Fruit fly (Drosophila melanogaster) whole organism, wandering third instar larva: ENCODE data around the gene Oatp33Ea.

Experiments
- Abd-B ChIP-seq: fragments of >200 bp; optimal IDR thresholded peaks from 2 replicates; lab custom pipeline; 2017; ENCODE audit warnings: missing biosample characterization, missing genetic modification characterization
- CG32264 ChIP-seq: fragments of 200-800 bp; sonication (Bioruptor generic); optimal IDR thresholded peaks from 2 replicates; lab custom pipeline; 2016; ENCODE audit warnings: missing biosample characterization, missing genetic modification characterization
- CG9705 ChIP-seq: fragments of 200-800 bp; sonication (Bioruptor generic); optimal IDR thresholded peaks from 2 replicates; lab custom pipeline; 2018; ENCODE audit warnings: missing biosample characterization, mild to moderate bottlenecking, missing genetic modification characterization
- CrebA ChIP-seq: fragments of 200-800 bp; sonication (Bioruptor generic); optimal IDR thresholded peaks from 2 replicates; lab custom pipeline; 2016; ENCODE audit warnings: missing biosample characterization, mild to moderate bottlenecking, missing genetic modification characterization, borderline replicate concordance
- Dfd ChIP-seq: fragments of >200 bp; optimal IDR thresholded peaks from 2 replicates; lab custom pipeline; 2017; ENCODE audit warnings: missing biosample characterization, missing genetic modification characterization
- Dif ChIP-seq: fragments of 200-275, 200-300 bp; sonication (Bioruptor generic); optimal IDR thresholded peaks from 2 replicates; lab custom pipeline; 2018; ENCODE audit warnings: missing biosample characterization, missing genetic modification characterization; ENCODE audit not compliant: partially characterized antibody
- GATAd ChIP-seq: sonication (Bioruptor generic); optimal IDR thresholded peaks from 2 replicates; lab custom pipeline; 2016; ENCODE audit warnings: missing biosample characterization, missing genetic modification characterization
- HLH106 ChIP-seq: fragments of 200-800 bp; optimal IDR thresholded peaks from 3 replicates; lab custom pipeline; 2019; ENCODE audit warnings: missing biosample characterization, mild to moderate bottlenecking, missing genetic modification characterization, moderate library complexity
- Hnf4 ChIP-seq: fragments of 200-800 bp; sonication (Bioruptor generic); optimal IDR thresholded peaks from 2 replicates; lab custom pipeline; 2016; ENCODE audit warnings: missing biosample characterization, mild to moderate bottlenecking, missing genetic modification characterization
- Hr78 ChIP-seq: fragments of >200 bp; optimal IDR thresholded peaks from 2 replicates; lab custom pipeline; 2017; ENCODE audit warnings: missing biosample characterization, missing genetic modification characterization
- Hr83 ChIP-seq: fragments of 200-300 bp; sonication (Bioruptor generic); optimal IDR thresholded peaks from 2 replicates; lab custom pipeline; 2016; ENCODE audit warnings: missing biosample characterization, mild to moderate bottlenecking, missing genetic modification characterization, moderate library complexity; ENCODE audit not compliant: poor library complexity, severe bottlenecking
- Jra ChIP-seq: sonication (Bioruptor generic); optimal IDR thresholded peaks from 2 replicates; lab custom pipeline; 2016; ENCODE audit warnings: missing biosample characterization, missing genetic modification characterization
- Mio ChIP-seq: sonication (Bioruptor generic); optimal IDR thresholded peaks from 2 replicates; lab custom pipeline; 2016; ENCODE audit warnings: missing biosample characterization, missing genetic modification characterization
- Myc ChIP-seq: fragments of >200 bp; optimal IDR thresholded peaks from 2 replicates; lab custom pipeline; 2017
- N ChIP-seq: fragments of >200 bp; optimal IDR thresholded peaks from 2 replicates; lab custom pipeline; 2018; ENCODE audit warnings: missing biosample characterization, missing external identifiers, missing genetic modification characterization
- OdsH ChIP-seq: fragments of 200-800 bp; sonication (Bioruptor generic); optimal IDR thresholded peaks from 2 replicates; lab custom pipeline; 2016; ENCODE audit warnings: missing biosample characterization, mild to moderate bottlenecking, missing genetic modification characterization
- Rel ChIP-seq, 2 experiments: fragments of 200-800 bp; sonication (Bioruptor generic) in 1 of 2; optimal IDR thresholded peaks; 2 replicates in 1 of 2; 3 replicates in 1 of 2; lab custom pipeline; 2016 to 2019; ENCODE audit warnings: mild to moderate bottlenecking in 2 of 2, missing biosample characterization in 2 of 2, missing genetic modification characterization in 2 of 2, moderate library complexity in 1 of 2
- Sp1 ChIP-seq: fragments of 200-800 bp; sonication (Bioruptor generic); optimal IDR thresholded peaks from 3 replicates; lab custom pipeline; 2019; ENCODE audit warnings: missing biosample characterization, mild to moderate bottlenecking, missing genetic modification characterization, moderate library complexity
- Vsx2 ChIP-seq: fragments of 200-300, 225-300 bp; sonication (Bioruptor generic); optimal IDR thresholded peaks from 2 replicates; lab custom pipeline; 2018; ENCODE audit warnings: missing biosample characterization, missing genetic modification characterization; ENCODE audit not compliant: partially characterized antibody
- br ChIP-seq: fragments of 200-800 bp; sonication (Bioruptor generic); optimal IDR thresholded peaks from 2 replicates; lab custom pipeline; 2016; ENCODE audit warnings: missing biosample characterization, missing genetic modification characterization
- brk ChIP-seq: fragments of 200-800 bp; sonication (Bioruptor generic); optimal IDR thresholded peaks from 2 replicates; lab custom pipeline; 2016; ENCODE audit warnings: missing biosample characterization, mild to moderate bottlenecking, missing genetic modification characterization
- dl ChIP-seq, 2 experiments: fragments of 175-275, 200-275 bp in 1 of 2; fragments of 200-275 bp in 1 of 2; sonication (Bioruptor generic); optimal IDR thresholded peaks; lab custom pipeline; 2018; ENCODE audit warnings: mild to moderate bottlenecking in 2 of 2, missing biosample characterization in 2 of 2, missing genetic modification characterization in 2 of 2, moderate library complexity in 2 of 2; ENCODE audit not compliant: partially characterized antibody in 2 of 2, insufficient read depth in 1 of 2
- dmrt93B ChIP-seq: fragments of 200-800 bp; sonication (Bioruptor generic); optimal IDR thresholded peaks from 2 replicates; lab custom pipeline; 2018; ENCODE audit warnings: missing biosample characterization, mild to moderate bottlenecking, missing genetic modification characterization
- dsf ChIP-seq: sonication (Bioruptor generic); optimal IDR thresholded peaks from 2 replicates; lab custom pipeline; 2016; ENCODE audit warnings: missing biosample characterization, missing genetic modification characterization, borderline replicate concordance
- ey ChIP-seq: fragments of 200-800 bp; sonication (Bioruptor generic); optimal IDR thresholded peaks from 2 replicates; lab custom pipeline; 2016; ENCODE audit warnings: missing biosample characterization, missing genetic modification characterization
- foxo ChIP-seq, 2 experiments: fragments of 200-800 bp; sonication (Bioruptor generic); optimal IDR thresholded peaks; 2 replicates in 1 of 2; 3 replicates in 1 of 2; lab custom pipeline; 2016 to 2017; ENCODE audit warnings: missing biosample characterization in 2 of 2, missing genetic modification characterization in 2 of 2
- fru ChIP-seq: fragments of 200-800 bp; sonication (Bioruptor generic); optimal IDR thresholded peaks from 3 replicates; lab custom pipeline; 2016; ENCODE audit warnings: missing biosample characterization, mild to moderate bottlenecking, missing genetic modification characterization
- h ChIP-seq: fragments of 200-800 bp; sonication (Bioruptor generic); optimal IDR thresholded peaks from 3 replicates; lab custom pipeline; 2016; ENCODE audit warnings: missing biosample characterization, mild to moderate bottlenecking, missing genetic modification characterization
- jim ChIP-seq: fragments of 175-275, 200-325 bp; sonication (Bioruptor generic); optimal IDR thresholded peaks from 2 replicates; lab custom pipeline; 2016; ENCODE audit warnings: missing biosample characterization, mild to moderate bottlenecking, missing genetic modification characterization
- lola ChIP-seq: fragments of >200 bp; optimal IDR thresholded peaks from 2 replicates; lab custom pipeline; 2017; ENCODE audit warnings: missing biosample characterization, missing genetic modification characterization
- pan ChIP-seq: fragments of >200 bp; optimal IDR thresholded peaks from 2 replicates; lab custom pipeline; 2017
- psq ChIP-seq: fragments of 200-800 bp; sonication (Bioruptor generic); optimal IDR thresholded peaks from 3 replicates; lab custom pipeline; 2017; ENCODE audit warnings: missing biosample characterization, mild to moderate bottlenecking, missing genetic modification characterization, moderate library complexity
- rgr ChIP-seq: fragments of 200-800 bp; sonication (Bioruptor generic); optimal IDR thresholded peaks from 3 replicates; lab custom pipeline; 2016; ENCODE audit warnings: missing biosample characterization, mild to moderate bottlenecking, missing genetic modification characterization
- sage ChIP-seq: fragments of 200-800 bp; sonication (Bioruptor generic); optimal IDR thresholded peaks from 2 replicates; lab custom pipeline; 2016; ENCODE audit warnings: missing biosample characterization, mild to moderate bottlenecking, missing genetic modification characterization
- sv ChIP-seq: fragments of 200-800 bp; sonication (Bioruptor generic); optimal IDR thresholded peaks from 3 replicates; lab custom pipeline; 2016; ENCODE audit warnings: missing biosample characterization, missing genetic modification characterization
- tai ChIP-seq: sonication (Bioruptor generic); optimal IDR thresholded peaks from 2 replicates; lab custom pipeline; 2016; ENCODE audit warnings: missing biosample characterization, missing genetic modification characterization
- usp ChIP-seq: fragments of >200 bp; optimal IDR thresholded peaks from 2 replicates; lab custom pipeline; 2017; ENCODE audit warnings: missing biosample characterization, missing genetic modification characterization
- woc ChIP-seq: sonication (Bioruptor generic); optimal IDR thresholded peaks from 2 replicates; lab custom pipeline; 2016; ENCODE audit warnings: missing biosample characterization, mild to moderate bottlenecking, missing genetic modification characterization

The Oatp33Ea gene

DNA sequence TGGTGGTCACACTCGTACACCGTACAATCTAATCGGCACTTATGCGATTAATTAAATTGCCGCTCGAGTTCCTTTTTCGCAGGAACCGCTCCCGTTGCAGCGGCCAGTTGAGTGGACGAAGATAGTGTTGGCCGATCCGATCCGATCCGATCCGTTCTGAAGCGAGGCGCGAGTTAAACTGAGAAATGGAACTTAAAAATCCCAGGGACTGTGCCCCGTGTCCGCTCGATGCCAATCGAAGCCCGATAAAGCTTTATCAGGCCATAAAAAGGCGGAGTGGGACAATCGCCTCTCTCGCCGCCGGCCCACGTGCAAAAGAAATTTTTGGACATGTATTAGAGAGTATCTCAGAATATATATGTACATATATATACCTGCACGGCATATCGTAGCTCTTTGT, at the start of gene Oatp33Ea:
Oatp33Ea (minus strand) TSS at position 182 of the 400 bp plus-strand sequence.
- TF ChIP-seq HLH106 (tag; lab: Kevin White, UChicago), result no peak
- TF ChIP-seq h (GFP tag; lab: Kevin White, UChicago), result peak; percentile 5
- TF ChIP-seq CrebA (GFP tag; lab: Kevin White, UChicago), result peak; percentile 52
- no peak for TF ChIP-seq Rel (GFP tag; optimal IDR thresholded peaks at IDR 0.05; lab: Kevin White, UChicago)
- TF ChIP-seq Rel (tag; optimal IDR thresholded peaks at IDR 0.05; lab: Kevin White, UChicago), result peak; percentile 65

DNA sequence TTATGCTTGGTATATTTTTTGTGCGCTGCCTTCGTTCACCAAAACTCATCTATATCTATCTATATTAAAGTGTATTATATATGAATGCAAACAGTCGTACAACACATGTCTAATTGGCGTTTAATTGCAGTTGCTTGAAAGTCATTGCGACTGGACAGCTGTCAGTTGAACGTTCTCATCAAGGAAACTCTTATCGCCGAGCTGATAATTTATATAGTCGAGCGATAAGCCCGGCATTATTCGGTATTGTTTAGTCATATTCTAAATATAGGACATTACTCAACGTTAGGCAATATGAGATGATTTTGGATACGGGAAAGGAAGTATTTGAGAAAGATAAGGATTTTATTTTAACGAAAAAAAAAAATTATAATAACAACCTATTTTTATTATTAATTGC, 49.5 kb upstream of the Oatp33Ea start:
- no peak for TF ChIP-seq Mio (GFP tag; lab: Kevin White, UChicago)
- peak; percentile 43 for TF ChIP-seq CrebA (GFP tag; lab: Kevin White, UChicago)
- no peak for TF ChIP-seq Rel (GFP tag; optimal IDR thresholded peaks at IDR 0.05; lab: Kevin White, UChicago)
- TF ChIP-seq Rel (tag; optimal IDR thresholded peaks at IDR 0.05; lab: Kevin White, UChicago), result no peak

DNA sequence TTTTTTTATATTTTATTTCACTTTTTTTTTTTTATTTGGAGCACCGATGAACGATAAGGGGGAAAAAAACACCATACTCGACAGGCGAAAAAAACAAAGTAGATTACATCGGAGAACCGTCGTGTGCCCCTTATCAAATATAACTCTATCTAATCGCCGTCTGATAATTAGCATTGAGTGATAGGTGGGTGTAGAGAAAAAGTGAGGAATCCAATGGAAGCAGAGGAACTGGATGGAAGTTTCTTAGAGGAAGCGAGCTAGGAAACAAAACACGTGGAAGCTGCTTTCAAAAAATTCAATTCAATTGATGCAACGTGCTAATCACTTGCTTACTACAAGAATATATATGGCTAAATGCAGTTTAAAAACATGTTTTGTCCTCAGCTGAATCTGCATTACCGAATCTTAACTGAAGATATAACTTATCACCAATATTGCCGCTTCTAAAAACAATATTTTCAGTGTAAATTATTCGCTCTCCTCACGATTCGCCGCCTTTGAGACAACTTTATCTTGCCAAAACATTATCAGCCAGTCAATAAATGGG, 48.1 kb upstream of the Oatp33Ea start:
- TF ChIP-seq Vsx2 (GFP tag; lab: Kevin White, UChicago) (no peak), Dif (no peak), br (GFP tag; lab: Kevin White, UChicago) (peak; percentile 37), rgr (peak; percentile 50), Sp1 (GFP tag; lab: Kevin White, UChicago) (peak; percentile 51), woc (GFP tag; lab: Kevin White, UChicago) (no peak), pan (lab: Kevin White, UChicago) (no peak), GATAd (no peak), sage (GFP tag; lab: Kevin White, UChicago) (peak; percentile 66), Hr83 (no peak), foxo (GFP tag; optimal IDR thresholded peaks at IDR 0.05; lab: Kevin White, UChicago) (peak in 1 of 2 experiments; percentile 53), jim (GFP tag; lab: Kevin White, UChicago) (no peak), Abd-B (GFP tag; lab: Kevin White, UChicago) (no peak), h (GFP tag; lab: Kevin White, UChicago) (peak; percentile 94), Hnf4 (GFP tag; lab: Kevin White, UChicago) (no peak), CG32264 (no peak), fru (GFP tag; lab: Kevin White, UChicago) (peak; percentile 48), dmrt93B (GFP tag; lab: Kevin White, UChicago) (peak; percentile 36), OdsH (GFP tag; lab: Kevin White, UChicago) (peak; percentile 20), Dfd (GFP tag; lab: Kevin White, UChicago) (peak; percentile 12), psq (GFP tag; lab: Kevin White, UChicago) (peak; percentile 38), usp (GFP tag; lab: Kevin White, UChicago) (no peak), tai (GFP tag; lab: Kevin White, UChicago) (no peak), Hr78 (no peak), dsf (GFP tag; lab: Kevin White, UChicago) (no peak), brk (no peak), sv (no peak), Myc (no peak), CG9705 (no peak), HLH106 (tag; lab: Kevin White, UChicago) (peak; percentile 27), N (GFP tag; lab: Kevin White, UChicago) (no peak), ey (GFP tag; lab: Kevin White, UChicago) (peak; percentile 45), dl (GFP tag; optimal IDR thresholded peaks at IDR 0.05; lab: Kevin White, UChicago; ENCODE audit: insufficient read depth in 1 of 2, partially characterized antibody in 2 of 2) (no peak), Jra (GFP tag; lab: Kevin White, UChicago) (no peak), Rel (GFP tag; optimal IDR thresholded peaks at IDR 0.05; lab: Kevin White, UChicago) (peak; percentile 84), Rel (tag; optimal IDR thresholded peaks at IDR 0.05; lab: Kevin White, UChicago) (peak; percentile 67), CrebA (GFP tag; lab: Kevin White, UChicago) (peak; percentile 95), lola (GFP tag; lab: Kevin White, UChicago) (no peak), Mio (GFP tag; lab: Kevin White, UChicago) (no peak)
